Fruit fly (Drosophila melanogaster): ENCODE measurements around the gene FipoQ.

Gene FipoQ

dm6 chr3R:29494482-29494881, at the start of gene FipoQ:
Gene FipoQ, plus strand, starts transcription at chr3R:29494782.
- TF ChIP-seq noc (tag; optimal IDR thresholded peaks at IDR 0.05) = no peak

DNA sequence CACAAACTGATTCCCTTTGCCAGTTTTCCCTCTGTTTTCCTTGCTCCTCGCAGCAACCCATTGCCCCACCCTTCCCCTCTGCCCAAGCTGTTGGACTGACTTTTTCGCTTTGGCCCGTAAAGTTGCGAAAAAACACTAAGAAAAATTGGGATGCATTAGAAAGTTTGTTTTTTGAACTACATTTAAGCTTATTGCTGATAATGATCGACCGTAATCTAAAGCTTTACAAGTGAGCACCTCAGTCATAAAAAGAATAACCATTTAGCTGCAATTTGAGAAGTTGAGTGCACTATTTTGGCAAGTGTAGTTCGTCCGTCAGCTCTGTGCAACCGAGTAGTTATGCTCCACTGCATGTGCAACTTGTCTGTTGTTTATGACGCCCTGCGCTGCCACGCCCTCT, 44.2 kb upstream of the FipoQ start:
- TF ChIP-seq noc (tag; optimal IDR thresholded peaks at IDR 0.05) = no peak

DNA sequence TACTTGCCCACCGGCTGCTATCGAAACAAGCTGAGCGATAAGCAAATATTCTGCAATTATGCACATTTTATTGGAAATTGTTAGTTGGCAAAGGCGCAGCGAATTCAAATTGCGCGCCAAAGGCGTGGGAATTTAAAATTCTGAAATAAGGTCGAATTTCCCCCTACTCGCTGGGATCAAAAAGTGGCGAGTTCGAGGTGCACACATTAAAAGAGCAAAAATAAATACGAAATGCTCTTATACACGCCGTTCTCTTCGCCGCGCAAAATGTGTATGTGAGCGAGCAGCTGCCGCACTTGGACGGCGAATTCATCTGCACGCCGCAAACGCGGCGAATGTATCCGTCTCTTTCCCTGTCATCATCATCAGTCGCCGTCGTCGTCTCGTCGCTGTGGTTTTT, 37.4 kb upstream of the FipoQ start:
- TF ChIP-seq noc (tag; optimal IDR thresholded peaks at IDR 0.05) = no peak

- TF ChIP-seq noc (tag; optimal IDR thresholded peaks at IDR 0.05) = no peak
These were observed 36.7 kb upstream of the FipoQ start for dm6 chr3R:29457779-29458382.

DNA sequence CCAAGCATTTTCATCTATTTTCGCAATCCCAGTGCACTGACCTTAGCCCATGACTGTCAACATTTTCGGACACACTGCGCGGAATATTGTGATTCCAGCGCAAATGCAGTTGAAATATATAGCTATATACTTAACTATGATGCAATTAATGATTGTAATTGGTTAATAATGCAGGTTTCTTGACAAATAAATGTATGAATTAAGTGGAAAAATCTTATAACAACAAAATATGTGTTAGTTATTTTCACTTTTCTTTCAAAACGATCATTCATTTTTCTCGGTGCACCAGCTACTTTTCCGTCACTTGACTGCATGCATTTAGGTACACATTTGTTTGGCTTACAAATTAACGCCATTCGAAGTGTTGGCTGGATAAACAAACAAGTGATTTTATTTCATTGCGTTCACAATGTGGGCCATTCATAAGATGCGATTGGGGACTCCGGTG, 35.9 kb upstream of the FipoQ start:
- no peak for TF ChIP-seq noc (tag; optimal IDR thresholded peaks at IDR 0.05)

DNA sequence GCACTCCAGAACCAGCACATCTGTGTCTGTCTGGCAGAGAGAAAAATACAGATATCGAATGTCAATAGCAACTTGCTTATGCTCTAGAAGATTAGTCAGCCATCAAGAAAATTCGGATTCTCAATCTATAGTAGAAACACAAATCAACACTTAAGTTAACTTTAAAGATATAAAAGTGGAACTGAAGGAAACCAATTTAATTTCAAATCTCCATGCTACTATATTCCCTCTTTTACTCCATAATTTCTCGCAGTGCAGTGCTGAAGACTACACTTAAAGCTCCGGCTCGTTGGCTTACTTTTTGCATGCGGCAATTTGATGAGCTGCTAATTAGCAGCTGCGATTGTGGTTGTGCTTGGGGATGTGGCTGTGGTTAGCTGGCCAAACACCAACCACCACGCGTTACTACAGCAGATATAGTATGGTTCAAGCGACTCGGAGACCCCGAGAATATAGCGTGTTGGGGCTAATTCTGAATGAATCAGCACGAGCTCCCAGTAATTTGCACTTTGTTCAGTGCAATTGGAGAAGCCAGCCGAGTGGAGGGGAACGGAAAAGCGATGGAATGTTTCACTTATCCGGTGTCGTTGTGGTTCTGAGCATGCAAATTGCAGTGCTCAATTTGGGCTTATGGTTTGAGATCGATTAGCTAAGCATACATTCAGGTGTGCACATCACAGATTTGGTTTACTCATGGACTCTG, 34.2 kb upstream of the FipoQ start:
- no peak for TF ChIP-seq noc (tag; optimal IDR thresholded peaks at IDR 0.05)

DNA sequence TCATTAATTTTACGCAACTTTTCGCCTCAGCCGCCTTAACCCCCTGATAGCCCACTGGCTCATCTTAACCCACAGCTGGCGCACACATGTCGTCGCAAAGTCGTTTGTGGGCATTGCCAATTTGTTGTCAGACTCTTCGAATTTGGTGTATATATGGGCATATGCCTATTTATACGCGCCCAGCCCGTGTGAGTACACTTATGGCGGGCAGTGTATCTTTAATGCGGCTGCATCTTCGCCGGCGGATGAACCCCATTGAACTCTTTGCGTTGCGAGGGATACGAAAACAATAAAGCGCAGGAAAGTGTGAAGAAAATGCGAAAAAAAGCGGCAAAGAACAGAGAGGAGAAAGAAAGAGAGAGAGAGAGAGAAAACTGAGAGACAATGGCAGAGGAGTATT, 33.5 kb upstream of the FipoQ start:
- TF ChIP-seq noc (tag; optimal IDR thresholded peaks at IDR 0.05) = no peak

- TF ChIP-seq noc (tag; optimal IDR thresholded peaks at IDR 0.05) = no peak
These were observed 32.7 kb upstream of the FipoQ start for dm6 chr3R:29461846-29462245.

DNA sequence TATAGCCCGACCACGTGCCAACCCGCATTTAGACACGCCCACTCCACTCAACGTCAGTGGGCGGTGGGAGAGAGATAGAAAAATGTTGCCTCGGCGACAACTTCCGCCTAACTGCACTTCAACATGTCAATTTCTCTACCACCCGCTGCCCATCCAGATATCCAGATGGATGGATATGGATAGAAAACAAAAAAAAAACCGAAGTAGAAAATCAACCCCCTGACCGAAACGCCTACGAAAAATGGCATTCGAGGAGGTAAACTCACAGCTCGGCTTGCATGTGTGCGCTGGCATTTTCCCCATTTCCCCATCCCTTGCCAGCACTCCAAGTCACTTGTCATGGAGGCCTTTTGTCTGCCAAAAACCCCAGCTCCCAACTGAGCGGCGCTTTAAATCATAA, 27.8 kb upstream of the FipoQ start:
- no peak for TF ChIP-seq noc (tag; optimal IDR thresholded peaks at IDR 0.05)

dm6 chr3R:29470122-29470521, 24.5 kb upstream of the FipoQ start:
- no peak for TF ChIP-seq noc (tag; optimal IDR thresholded peaks at IDR 0.05)

dm6 chr3R:29478952-29479538, 15.5 kb upstream of the FipoQ start:
- peak; percentile 63 for TF ChIP-seq noc (tag; optimal IDR thresholded peaks at IDR 0.05)

DNA sequence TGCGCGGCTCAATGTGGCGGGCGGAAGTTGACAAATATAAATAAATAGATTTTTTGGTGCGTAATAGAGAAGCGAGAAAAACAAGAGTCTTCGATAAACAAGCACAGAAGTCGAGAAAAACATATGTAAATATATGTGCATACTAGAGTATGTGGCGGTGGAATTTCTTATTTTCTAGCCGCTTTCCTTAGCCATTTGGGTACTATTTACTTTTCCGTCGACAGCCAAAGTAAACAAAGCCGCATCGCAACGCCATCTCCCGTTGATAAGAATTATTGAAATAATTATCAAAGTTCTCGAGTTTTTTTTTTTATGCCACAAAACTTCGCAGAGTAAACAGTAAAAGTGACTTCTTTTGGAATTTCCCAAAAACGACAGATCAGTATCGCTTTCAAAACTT, 14.7 kb upstream of the FipoQ start:
- TF ChIP-seq noc (tag; optimal IDR thresholded peaks at IDR 0.05) = no peak

dm6 chr3R:29489209-29489608, 5.4 kb upstream of the FipoQ start, which contains the start of the genes CG2321 and CG2006:
Gene CG2321, minus strand, starts transcription at chr3R:29489265.
Gene CG2006, plus strand, starts transcription at chr3R:29489468.
- no peak for TF ChIP-seq noc (tag; optimal IDR thresholded peaks at IDR 0.05)

DNA sequence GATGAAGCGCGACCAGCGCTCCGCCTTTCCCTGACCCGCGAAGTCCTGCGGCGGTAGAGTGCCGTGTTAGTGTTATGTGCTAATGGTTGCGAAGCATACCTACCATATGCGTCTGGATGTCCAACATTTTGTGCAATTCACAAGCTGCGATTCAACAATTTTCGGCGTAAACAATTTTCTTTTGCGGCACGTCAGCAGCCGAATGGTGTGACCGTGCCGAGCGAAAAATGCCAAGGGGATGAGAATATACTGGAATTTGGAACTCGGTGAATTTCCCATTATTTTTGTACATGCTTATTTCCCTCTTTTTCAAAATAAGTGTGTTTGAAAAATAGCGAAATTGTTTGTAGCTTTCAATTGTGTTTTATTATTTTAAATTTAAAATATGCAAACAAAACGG, 3.7 kb upstream of the FipoQ start, which contains the start of gene Spase12:
Gene Spase12 (minus strand): TSS at position 239 of the 400 bp plus-strand sequence.
- TF ChIP-seq noc (tag; optimal IDR thresholded peaks at IDR 0.05) = no peak

dm6 chr3R:29493242-29493944, 1.2 kb upstream of the FipoQ start, which contains the start of the genes CG2310 and Diedel:
Gene CG2310, minus strand, starts transcription at chr3R:29493518.
Gene Diedel, plus strand, starts transcription at chr3R:29493852.
- no peak for TF ChIP-seq noc (tag; optimal IDR thresholded peaks at IDR 0.05)

DNA sequence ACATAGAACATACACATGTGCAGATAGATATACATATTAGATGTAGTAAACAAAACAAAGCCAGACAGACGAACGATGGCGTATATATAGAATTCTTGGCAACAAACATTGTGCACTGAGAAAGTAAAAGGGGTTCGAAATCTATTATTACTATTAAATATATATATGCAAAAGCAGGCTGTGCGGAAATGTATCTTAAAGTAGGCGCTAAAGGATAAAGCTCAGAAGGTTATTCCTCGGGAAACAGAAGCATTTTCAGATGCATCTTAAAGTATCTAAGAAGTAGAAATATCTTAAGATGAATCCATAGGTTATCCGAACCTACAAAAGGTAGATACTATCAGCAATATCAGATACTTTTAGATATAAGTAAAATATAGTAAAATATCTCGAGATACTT, 1.2 kb downstream of the FipoQ start:
- TF ChIP-seq noc (tag; optimal IDR thresholded peaks at IDR 0.05) = no peak

Measured in whole organism, larva.